Worm (Caenorhabditis elegans): ENCODE measurements around the gene ubh-4.
A peak's percentile ranks its signal among the peaks of the same experiment; 100 is the strongest.

The ubh-4 gene

ce11 chrII:8032657-8033056 lies 6.7 kb downstream of the ubh-4 start, which contains the start of gene nrf-6:
Gene nrf-6, minus strand, starts transcription at chrII:8032708.
- TF ChIP-seq elt-2 (tag; optimal IDR thresholded peaks at IDR 0.05) (peak; percentile 80), lin-11 (tag; optimal IDR thresholded peaks at IDR 0.05) (no peak)

- TF ChIP-seq fkh-10 (GFP tag; optimal IDR thresholded peaks at IDR 0.05), result no peak
- no peak for TF ChIP-seq hlh-30 (tag; optimal IDR thresholded peaks at IDR 0.05; ENCODE audit: insufficient read depth)
- TF ChIP-seq dve-1 (tag; optimal IDR thresholded peaks at IDR 0.05), result no peak
- no peak for TF ChIP-seq nfya-1 (tag; optimal IDR thresholded peaks at IDR 0.05)
- TF ChIP-seq ceh-14 (tag; optimal IDR thresholded peaks at IDR 0.05), result no peak
- no peak for TF ChIP-seq elt-4 (tag; optimal IDR thresholded peaks at IDR 0.05)
- TF ChIP-seq pha-2 (tag; optimal IDR thresholded peaks at IDR 0.05), result no peak
- TF ChIP-seq unc-42 (tag; optimal IDR thresholded peaks at IDR 0.05), result no peak
Observed at ce11 chrII:8028730-8029129, 10.7 kb downstream of the ubh-4 start.

ce11 chrII:8028246-8028694 lies 11.1 kb downstream of the ubh-4 start:
- TF ChIP-seq sox-2 (GFP tag; IDR thresholded peaks at IDR 0.05) (no peak; the same call in 1 of the 2 replicates), pax-1 (tag; optimal IDR thresholded peaks at IDR 0.05) (no peak), sox-4 (tag; optimal IDR thresholded peaks at IDR 0.05) (peak; percentile 40), syd-9 (tag; optimal IDR thresholded peaks at IDR 0.05) (peak; percentile 67), fkh-10 (GFP tag; optimal IDR thresholded peaks at IDR 0.05) (no peak), ceh-2 (tag; optimal IDR thresholded peaks at IDR 0.05) (peak; percentile 44), hlh-15 (tag; optimal IDR thresholded peaks at IDR 0.05) (no peak), pha-4 (tag; optimal IDR thresholded peaks at IDR 0.05) (no peak), F13H6.1 (tag; optimal IDR thresholded peaks at IDR 0.05) (peak; percentile 83), fkh-6 (tag; optimal IDR thresholded peaks at IDR 0.05) (peak; percentile 52), ttx-3 (tag; optimal IDR thresholded peaks at IDR 0.05) (no peak), pqm-1 (tag; optimal IDR thresholded peaks at IDR 0.05) (peak; percentile 36), nhr-11 (tag; optimal IDR thresholded peaks at IDR 0.05) (no peak), elt-2 (tag; optimal IDR thresholded peaks at IDR 0.05) (peak; percentile 62), che-1 (tag; optimal IDR thresholded peaks at IDR 0.05) (peak; percentile 52), sdc-2 (tag; optimal IDR thresholded peaks at IDR 0.05) (peak; percentile 54), ceh-22 (tag; optimal IDR thresholded peaks at IDR 0.05) (no peak), pha-2 (tag; optimal IDR thresholded peaks at IDR 0.05) (no peak), ceh-18 (tag; optimal IDR thresholded peaks at IDR 0.05) (peak; percentile 90), fax-1 (tag; optimal IDR thresholded peaks at IDR 0.05) (peak; percentile 9), mec-3 (tag; optimal IDR thresholded peaks at IDR 0.05; ENCODE audit: borderline replicate concordance) (no peak), ets-4 (tag; optimal IDR thresholded peaks at IDR 0.05) (peak; percentile 66), unc-3 (GFP tag; conservative IDR thresholded peaks at IDR 0.05) (no peak), unc-3 (tag; optimal IDR thresholded peaks at IDR 0.05) (no peak), ama-1 (optimal IDR thresholded peaks at IDR 0.05) (no peak), Y22D7AL.16 (tag; optimal IDR thresholded peaks at IDR 0.05) (peak; percentile 34), T23F11.4 (GFP tag; optimal IDR thresholded peaks at IDR 0.05) (peak; percentile 71), C38D4.7 (GFP tag; optimal IDR thresholded peaks at IDR 0.05) (peak; percentile 6), hlh-13 (GFP tag; optimal IDR thresholded peaks at IDR 0.05) (no peak), dmd-4 (tag; optimal IDR thresholded peaks at IDR 0.05; ENCODE audit: borderline replicate concordance) (no peak), nhr-232 (tag; optimal IDR thresholded peaks at IDR 0.05) (no peak), ceh-19 (GFP tag; optimal IDR thresholded peaks at IDR 0.05) (peak; percentile 82), K02D7.2 (tag; optimal IDR thresholded peaks at IDR 0.05) (no peak), tbx-7 (tag; optimal IDR thresholded peaks at IDR 0.05) (no peak), dve-1 (tag; optimal IDR thresholded peaks at IDR 0.05) (peak; percentile 81), ceh-30 (tag; optimal IDR thresholded peaks at IDR 0.05) (no peak), nfya-1 (tag; optimal IDR thresholded peaks at IDR 0.05) (peak; percentile 90), ceh-31 (tag; optimal IDR thresholded peaks at IDR 0.05) (peak; percentile 79), C08G9.2 (tag; optimal IDR thresholded peaks at IDR 0.05) (peak; percentile 60), ztf-16 (tag; optimal IDR thresholded peaks at IDR 0.05) (no peak), lim-6 (tag; optimal IDR thresholded peaks at IDR 0.05) (peak; percentile 45), ceh-24 (tag; optimal IDR thresholded peaks at IDR 0.05) (no peak), ceh-48 (tag; optimal IDR thresholded peaks at IDR 0.05) (peak; percentile 61), ceh-34 (tag; optimal IDR thresholded peaks at IDR 0.05) (peak; percentile 94), ceh-14 (tag; optimal IDR thresholded peaks at IDR 0.05) (no peak)

Measured in whole organism, late embryonic.